Worm (Caenorhabditis elegans): ENCODE measurements around the gene Y45F10C.6.
"Not testable (repeated sequence)": the region's sequence is repeated elsewhere in the genome, so short reads cannot be mapped to it uniquely, and the experiment has no call there.

Gene Y45F10C.6

ce11 chrIV:13647558-13647957 is 4.6 kb upstream of the Y45F10C.6 start, which contains the start of gene ule-4:
ule-4 (minus strand) TSS chrIV:13647658.
- no peak for TF ChIP-seq saeg-2 (GFP tag; IDR thresholded peaks at IDR 0.05)
- TF ChIP-seq ztf-11 (tag; optimal IDR thresholded peaks at IDR 0.05), result no peak
- TF ChIP-seq nhr-76 (tag; optimal IDR thresholded peaks at IDR 0.05), result no peak
- TF ChIP-seq ama-1 (optimal IDR thresholded peaks at IDR 0.05), result no peak
- no peak for TF ChIP-seq madf-9 (GFP tag; conservative IDR thresholded peaks at IDR 0.05)
- TF ChIP-seq gei-8 (GFP tag; optimal IDR thresholded peaks at IDR 0.05), result no peak
- no peak for TF ChIP-seq tra-1 (GFP tag; IDR thresholded peaks at IDR 0.05)
- TF ChIP-seq nhr-25 (tag; optimal IDR thresholded peaks at IDR 0.05; ENCODE audit: borderline replicate concordance, insufficient read depth), result no peak

DNA sequence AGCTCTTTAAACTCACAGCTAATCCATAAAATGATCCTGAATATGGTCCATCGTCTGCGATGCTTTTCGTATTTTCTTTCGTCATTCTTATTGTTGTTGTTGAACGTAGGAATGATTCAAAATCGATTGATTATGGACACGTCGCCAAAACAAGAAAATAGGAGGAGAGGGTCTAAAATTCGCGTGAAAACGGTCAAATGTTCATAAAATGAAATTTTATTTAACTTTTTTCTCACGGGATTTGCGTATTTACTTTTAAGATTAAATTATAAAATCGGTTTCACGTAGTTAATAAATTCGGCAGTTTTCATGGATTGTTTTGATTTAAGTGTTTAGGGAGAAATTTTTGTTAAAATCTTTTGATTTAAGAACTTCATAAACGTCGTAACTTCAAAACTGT is 3.0 kb upstream of the Y45F10C.6 start, which contains the start of gene C08F11.10:
Gene C08F11.10 (minus strand): TSS at position 101 of the 400 bp plus-strand sequence.
- TF ChIP-seq sdz-12 (GFP tag; optimal IDR thresholded peaks at IDR 0.05) (no peak), gei-8 (GFP tag; optimal IDR thresholded peaks at IDR 0.05) (no peak), mep-1 (tag; optimal IDR thresholded peaks at IDR 0.05) (no peak), ZK337.2 (GFP tag; IDR thresholded peaks at IDR 0.05) (no peak), mes-2 (tag; optimal IDR thresholded peaks at IDR 0.05; ENCODE audit: poor library complexity, severe bottlenecking) (no peak), nhr-102 (tag; optimal IDR thresholded peaks at IDR 0.05) (no peak), set-16 (GFP tag; IDR thresholded peaks at IDR 0.05) (no peak)

DNA sequence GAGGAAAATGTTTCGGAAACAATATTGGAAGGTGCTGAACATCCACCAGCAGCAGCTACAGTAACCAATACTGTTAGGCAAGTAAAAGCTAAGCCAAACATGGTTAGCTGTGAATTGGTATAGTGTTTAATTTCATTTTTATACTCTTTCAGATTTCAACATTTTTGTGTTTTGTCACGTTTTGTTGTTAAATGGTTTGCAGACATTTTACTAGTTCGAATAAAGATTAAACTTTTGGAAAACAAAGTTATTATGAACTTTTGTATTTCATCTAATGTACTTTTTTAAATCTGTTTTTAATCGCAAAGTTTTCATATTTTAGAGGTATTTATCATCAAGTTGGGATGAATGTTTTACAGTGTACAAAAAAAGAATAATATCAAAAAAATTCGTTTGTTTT is 1.9 kb upstream of the Y45F10C.6 start, which contains the start of gene C08F11.17:
Gene C08F11.17 (minus strand): TSS at position 101 of the 400 bp plus-strand sequence.
- TF ChIP-seq lim-7 (GFP tag; IDR thresholded peaks at IDR 0.05) (no peak), cey-2 (tag; optimal IDR thresholded peaks at IDR 0.05; ENCODE audit: borderline replicate concordance, insufficient read depth) (no peak), ceh-44 (GFP tag; IDR thresholded peaks at IDR 0.05) (no peak), mxl-3 (GFP tag; optimal IDR thresholded peaks at IDR 0.05) (no peak), ceh-62 (tag; optimal IDR thresholded peaks at IDR 0.05) (no peak), ama-1 (optimal IDR thresholded peaks at IDR 0.05) (no peak), saeg-2 (GFP tag; IDR thresholded peaks at IDR 0.05) (no peak), ceh-32 (tag; optimal IDR thresholded peaks at IDR 0.05; ENCODE audit: poor library complexity) (no peak), hlh-30 (tag; optimal IDR thresholded peaks at IDR 0.05; ENCODE audit: insufficient read depth) (no peak)

DNA sequence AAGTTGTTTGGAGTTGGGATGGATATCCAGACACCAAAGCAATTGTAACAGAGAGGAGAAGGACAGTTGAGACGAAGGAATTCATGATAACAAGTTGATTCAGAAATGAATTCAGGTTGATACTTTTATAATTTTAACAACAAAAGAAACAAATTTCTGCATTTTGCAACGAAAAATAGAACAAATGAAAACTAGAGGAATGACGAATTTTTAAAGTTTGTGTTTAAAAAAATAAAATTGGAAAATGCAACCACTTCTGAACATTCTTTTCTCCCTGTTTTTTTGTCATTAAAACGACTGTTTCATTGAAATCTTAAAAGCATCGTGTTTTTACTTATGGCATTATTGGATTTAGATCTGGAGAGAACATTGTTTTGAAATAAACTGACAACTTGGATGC is 712 bp upstream of the Y45F10C.6 start, which contains the start of gene C08F11.12:
Gene C08F11.12 (minus strand): TSS at position 101 of the 400 bp plus-strand sequence.
- not testable (repeated sequence) for TF ChIP-seq hlh-30 (tag; optimal IDR thresholded peaks at IDR 0.05; ENCODE audit: insufficient read depth); egl-27 (tag; optimal IDR thresholded peaks at IDR 0.05); lsy-2 (tag; optimal IDR thresholded peaks at IDR 0.05)

DNA sequence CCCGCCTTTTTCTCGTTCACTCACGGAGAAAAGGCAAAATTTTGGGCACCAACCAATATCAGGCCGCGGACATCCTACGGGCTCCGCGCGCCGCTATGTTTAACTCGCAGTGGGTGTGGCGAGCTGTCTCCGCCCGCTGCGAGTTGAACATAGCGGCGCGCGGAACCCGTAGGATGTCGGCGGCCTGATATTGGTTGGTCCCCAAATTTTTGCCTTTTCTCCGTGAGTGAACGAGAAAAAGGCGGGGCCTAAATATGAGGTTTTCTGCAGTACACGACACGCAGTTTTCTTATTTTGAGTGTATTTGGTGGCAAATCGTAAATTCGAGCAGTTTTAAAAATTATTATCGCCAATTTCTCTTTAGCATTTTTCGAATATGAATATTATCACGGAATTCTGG is 6.0 kb downstream of the Y45F10C.6 start:
- TF ChIP-seq mdt-29 (GFP tag; IDR thresholded peaks at IDR 0.05), result 0 out of 2 replicates have a peak, but pooled peaks have one; percentile 45
- TF ChIP-seq snpc-1.2 (GFP tag; IDR thresholded peaks at IDR 0.05), result peak; percentile 92

DNA sequence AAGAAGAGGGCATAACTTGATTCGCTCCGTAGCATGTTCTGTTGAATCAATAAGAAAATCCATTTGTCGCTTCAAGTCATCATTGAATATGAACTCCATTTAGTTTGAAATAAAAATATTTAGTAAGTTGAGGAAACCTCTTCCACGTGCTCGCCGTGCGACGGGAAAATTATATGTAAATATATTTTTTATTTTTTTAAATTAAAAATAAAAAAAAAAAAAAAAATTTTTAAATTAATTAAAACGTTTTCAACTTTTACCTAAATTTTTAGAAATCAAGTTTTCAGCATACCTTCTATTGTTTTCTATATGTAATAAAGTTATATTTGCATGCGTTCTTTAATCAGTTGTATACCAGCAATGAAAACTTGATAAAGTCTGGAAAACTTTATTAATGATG is 7.3 kb downstream of the Y45F10C.6 start, which contains the start of gene Y45F10C.1:
Gene Y45F10C.1 (minus strand): TSS at position 101 of the 400 bp plus-strand sequence.
- not testable (repeated sequence) for TF ChIP-seq nhr-42 (GFP tag; IDR thresholded peaks at IDR 0.05); lim-7 (GFP tag; IDR thresholded peaks at IDR 0.05); hlh-11 (tag; optimal IDR thresholded peaks at IDR 0.05)

DNA sequence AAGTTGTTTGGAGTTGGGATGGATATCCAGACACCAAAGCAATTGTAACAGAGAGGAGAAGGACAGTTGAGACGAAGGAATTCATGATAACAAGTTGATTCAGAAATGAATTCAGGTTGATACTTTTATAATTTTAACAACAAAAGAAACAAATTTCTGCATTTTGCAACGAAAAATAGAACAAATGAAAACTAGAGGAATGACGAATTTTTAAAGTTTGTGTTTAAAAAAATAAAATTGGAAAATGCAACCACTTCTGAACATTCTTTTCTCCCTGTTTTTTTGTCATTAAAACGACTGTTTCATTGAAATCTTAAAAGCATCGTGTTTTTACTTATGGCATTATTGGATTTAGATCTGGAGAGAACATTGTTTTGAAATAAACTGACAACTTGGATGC is 10.4 kb downstream of the Y45F10C.6 start, which contains the start of gene Y45F10C.2:
Gene Y45F10C.2 (minus strand): TSS at position 101 of the 400 bp plus-strand sequence.
- not testable (repeated sequence) for TF ChIP-seq ceh-82 (tag; optimal IDR thresholded peaks at IDR 0.05); ztf-7 (tag; optimal IDR thresholded peaks at IDR 0.05); lin-13 (GFP tag; optimal IDR thresholded peaks at IDR 0.05)

All from whole organism, L4 larva.